Fruit fly (Drosophila melanogaster) whole organism, embryonic: ENCODE measurements around the gene Hez.

Experiments used
- CG15601 ChIP-seq: fragments of 200-800 bp; sonication (Bioruptor generic); optimal IDR thresholded peaks from 3 replicates; lab custom pipeline; 2019; ENCODE audit warnings: missing biosample characterization, mild to moderate bottlenecking, missing genetic modification characterization, moderate library complexity
- Lpt ChIP-seq: fragments of >200 bp; optimal IDR thresholded peaks from 2 replicates; lab custom pipeline; 2018; ENCODE audit warnings: missing biosample characterization, missing genetic modification characterization
- Ravus ChIP-seq: fragments of 200-800 bp; sonication (Bioruptor generic); IDR thresholded peaks from 2 replicates; pipeline ENCODE4 v1.3.6; 2022; ENCODE audit warnings: missing biosample characterization, missing genetic modification characterization

- no peak for TF ChIP-seq CG15601 (tag; lab: Kevin White, UChicago)
- no peak for TF ChIP-seq Lpt (GFP tag; lab: Kevin White, UChicago)
- TF ChIP-seq Ravus, result no peak
Measured at dm6 chr3L:9848744-9849143, 45.8 kb downstream of the Hez start.
